Worm (Caenorhabditis elegans) whole organism, young adult: ENCODE data around the gene toe-2.

ENCODE experiments used
- F33H1.4 ChIP-seq: fragments of 200-800 bp; sonication (Bioruptor generic); IDR thresholded peaks from 2 replicates; pipeline ENCODE4 v1.3.6; 2022; ENCODE audit warnings: missing genetic modification reagents, missing genetic modification characterization, missing compliant biosample characterization
- ama-1 ChIP-seq, 3 experiments: fragments of 150-350 bp in 1 of 3; sonication (generic microtip) in 2 of 3; optimal IDR thresholded peaks; 2 replicates each; lab custom pipeline; 2014 to 2018; ENCODE audit warnings: missing biosample characterization in 2 of 3, missing genetic modification characterization in 2 of 3, missing genetic modification reagents in 2 of 3
- athp-1 ChIP-seq: sonication (generic microtip); optimal IDR thresholded peaks from 2 replicates; lab custom pipeline; 2017; ENCODE audit warnings: mild to moderate bottlenecking, missing genetic modification characterization, missing compliant biosample characterization
- dpl-1 ChIP-seq: fragments of 150-350 bp; optimal IDR thresholded peaks from 2 replicates; lab custom pipeline; 2014; ENCODE audit warnings: missing biosample characterization, missing genetic modification reagents, missing genetic modification characterization
- sdz-38 ChIP-seq: sonication (generic microtip); optimal IDR thresholded peaks from 2 replicates; lab custom pipeline; 2016; ENCODE audit warnings: missing genotype, missing genetic modification characterization, missing compliant biosample characterization
- unc-130 ChIP-seq: sonication (generic microtip); optimal IDR thresholded peaks from 2 replicates; lab custom pipeline; 2016; ENCODE audit warnings: missing genetic modification reagents, missing genetic modification characterization, missing compliant biosample characterization
- unc-62 ChIP-seq: fragments of 150-350 bp; optimal IDR thresholded peaks from 2 replicates; lab custom pipeline; 2014; ENCODE audit warnings: missing biosample characterization, missing genetic modification reagents, missing genetic modification characterization
- zfh-2 ChIP-seq: fragments of 200-800 bp; sonication (Bioruptor generic); conservative IDR thresholded peaks from 2 replicates; pipeline ENCODE4 v1.3.6; 2022; ENCODE audit warnings: missing genetic modification reagents, missing genetic modification characterization, missing compliant biosample characterization

DNA sequence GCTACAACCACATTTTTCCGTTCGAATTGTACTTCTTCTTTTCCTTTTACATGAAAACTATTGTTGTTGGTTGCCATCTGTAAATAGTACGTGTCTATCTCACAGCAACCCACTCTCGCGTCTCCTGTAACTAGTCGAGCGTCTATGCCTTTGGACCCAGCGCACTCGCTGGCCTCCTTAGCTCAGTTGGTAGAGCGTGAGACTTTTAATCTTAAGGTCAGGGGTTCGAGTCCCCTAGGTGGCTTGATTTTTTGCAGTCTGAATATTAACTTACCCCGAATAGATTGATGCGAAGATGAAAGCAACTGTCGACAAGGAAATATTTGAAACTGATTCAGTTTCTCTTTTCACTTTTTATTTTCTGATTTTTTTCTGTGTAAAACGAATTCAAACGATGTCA is 43.9 kb upstream of the toe-2 start, which contains the start of gene mpz-3:
- TF ChIP-seq F33H1.4 (GFP tag; lab: Robert Waterston, UW) = no peak; the same call in 1 of the 2 replicates
- TF ChIP-seq dpl-1 = no peak
- TF ChIP-seq unc-62 (GFP tag; lab: Kevin White, UChicago) = no peak
- no peak for TF ChIP-seq athp-1 (tag; lab: Kevin White, UChicago)
- no peak for TF ChIP-seq zfh-2 (GFP tag; lab: Robert Waterston, UW)
- TF ChIP-seq sdz-38 (tag; lab: Kevin White, UChicago) = no peak
- no peak for TF ChIP-seq unc-130 (GFP tag; lab: Kevin White, UChicago)
- no peak for TF ChIP-seq ama-1 (optimal IDR thresholded peaks at IDR 0.05; lab: Kevin White, UChicago)
- TF ChIP-seq ama-1 (GFP tag; optimal IDR thresholded peaks at IDR 0.05; lab: Kevin White, UChicago) = peak in 1 of 2 experiments; percentile 8
